Worm (Caenorhabditis elegans): Measurements from ENCODE around the gene cyp-32A1.

Gene cyp-32A1

DNA sequence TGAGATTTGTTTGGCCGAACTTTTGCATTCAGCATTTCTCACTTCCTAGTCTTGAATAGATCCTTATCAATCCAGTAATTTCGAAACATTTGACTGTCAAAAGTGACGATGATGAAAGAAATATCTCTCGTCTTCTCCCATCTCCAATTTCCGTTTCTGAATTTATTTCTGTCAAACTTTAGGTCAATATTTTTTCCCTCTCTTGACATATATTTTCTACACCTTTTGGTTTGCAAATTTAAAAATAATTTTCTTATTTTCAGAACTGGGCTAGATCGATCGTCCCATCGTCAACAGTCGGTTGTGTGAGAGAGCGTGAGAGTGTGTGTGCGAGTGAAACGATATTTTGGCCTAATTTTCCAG, 23.2 kb downstream of the cyp-32A1 start, which contains the start of gene xpo-1:
Gene xpo-1, plus strand, starts transcription at position 264 of the 363 bp plus-strand sequence.
- TF ChIP-seq tbx-8 (GFP tag; optimal IDR thresholded peaks at IDR 0.05) (no peak), nhr-2 (tag; optimal IDR thresholded peaks at IDR 0.05) (no peak), drap-1 (GFP tag; optimal IDR thresholded peaks at IDR 0.05) (no peak), ceh-83 (GFP tag; optimal IDR thresholded peaks at IDR 0.05) (no peak), flh-1 (GFP tag; optimal IDR thresholded peaks at IDR 0.05) (no peak), mep-1 (tag; optimal IDR thresholded peaks at IDR 0.05) (no peak)

DNA sequence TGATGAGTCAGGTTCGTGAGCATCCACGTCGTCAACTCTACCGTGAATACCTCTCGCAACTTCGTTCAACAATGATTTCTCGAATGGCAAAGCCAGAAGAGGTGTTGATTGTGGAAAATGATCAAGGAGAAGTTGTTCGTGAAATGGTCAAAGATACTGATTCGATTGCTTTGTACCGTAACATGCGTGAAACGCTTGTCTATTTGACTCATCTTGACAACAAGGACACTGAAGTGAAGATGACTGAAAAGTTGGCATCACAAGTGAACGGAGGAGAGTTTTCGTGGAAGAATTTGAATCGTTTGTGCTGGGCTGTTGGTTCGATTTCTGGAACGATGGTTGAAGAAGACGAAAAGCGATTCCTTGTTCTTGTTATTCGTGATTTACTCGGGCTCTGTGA, 25.0 kb downstream of the cyp-32A1 start:
- TF ChIP-seq mab-5 (tag; optimal IDR thresholded peaks at IDR 0.05) (no peak), blmp-1 (tag; optimal IDR thresholded peaks at IDR 0.05) (no peak), drap-1 (GFP tag; optimal IDR thresholded peaks at IDR 0.05) (no peak), sptf-1 (tag; optimal IDR thresholded peaks at IDR 0.05) (no peak), flh-1 (GFP tag; optimal IDR thresholded peaks at IDR 0.05) (no peak), M03D4.4 (tag; optimal IDR thresholded peaks at IDR 0.05) (no peak), hlh-1 (tag; optimal IDR thresholded peaks at IDR 0.05) (no peak)

DNA sequence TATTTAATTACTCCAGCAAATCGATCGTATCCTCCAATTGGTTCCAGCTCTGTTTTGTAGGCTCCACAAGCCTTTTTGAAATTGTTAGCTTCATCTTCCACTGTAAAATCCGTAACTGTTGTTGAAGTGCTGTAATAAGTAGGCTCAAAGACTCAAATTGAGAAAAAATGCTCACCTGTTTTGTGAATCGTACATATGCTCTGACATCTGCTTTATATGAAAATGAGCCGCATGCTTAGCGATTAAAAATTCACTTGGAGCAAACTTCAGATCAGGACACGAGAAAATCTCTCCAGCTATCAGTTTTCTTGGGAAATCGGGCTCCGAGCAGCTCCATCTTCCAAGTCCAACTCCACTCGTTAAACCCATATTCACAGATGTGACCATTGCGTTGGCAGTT, 26.8 kb downstream of the cyp-32A1 start:
- TF ChIP-seq mep-1 (tag; optimal IDR thresholded peaks at IDR 0.05) (no peak), sem-2 (GFP tag; optimal IDR thresholded peaks at IDR 0.05) (no peak), tbx-8 (GFP tag; optimal IDR thresholded peaks at IDR 0.05) (no peak), cnd-1 (tag; optimal IDR thresholded peaks at IDR 0.05) (no peak), unc-120 (tag; optimal IDR thresholded peaks at IDR 0.05; ENCODE audit: poor library complexity, severe bottlenecking) (no peak), ceh-83 (GFP tag; optimal IDR thresholded peaks at IDR 0.05) (no peak), bed-3 (GFP tag; optimal IDR thresholded peaks at IDR 0.05) (no peak), zip-8 (tag; optimal IDR thresholded peaks at IDR 0.05) (no peak), ham-2 (GFP tag; optimal IDR thresholded peaks at IDR 0.05) (no peak), lsy-2 (tag; optimal IDR thresholded peaks at IDR 0.05) (no peak), lin-32 (GFP tag; optimal IDR thresholded peaks at IDR 0.05) (no peak), elt-1 (tag; optimal IDR thresholded peaks at IDR 0.05; ENCODE audit: borderline replicate concordance, insufficient read depth) (no peak), sptf-1 (tag; optimal IDR thresholded peaks at IDR 0.05) (no peak), flh-1 (GFP tag; optimal IDR thresholded peaks at IDR 0.05) (no peak), ceh-43 (GFP tag; optimal IDR thresholded peaks at IDR 0.05) (no peak), ces-1 (GFP tag; optimal IDR thresholded peaks at IDR 0.05) (no peak), nhr-76 (tag; optimal IDR thresholded peaks at IDR 0.05) (no peak), hlh-1 (tag; optimal IDR thresholded peaks at IDR 0.05) (no peak)

DNA sequence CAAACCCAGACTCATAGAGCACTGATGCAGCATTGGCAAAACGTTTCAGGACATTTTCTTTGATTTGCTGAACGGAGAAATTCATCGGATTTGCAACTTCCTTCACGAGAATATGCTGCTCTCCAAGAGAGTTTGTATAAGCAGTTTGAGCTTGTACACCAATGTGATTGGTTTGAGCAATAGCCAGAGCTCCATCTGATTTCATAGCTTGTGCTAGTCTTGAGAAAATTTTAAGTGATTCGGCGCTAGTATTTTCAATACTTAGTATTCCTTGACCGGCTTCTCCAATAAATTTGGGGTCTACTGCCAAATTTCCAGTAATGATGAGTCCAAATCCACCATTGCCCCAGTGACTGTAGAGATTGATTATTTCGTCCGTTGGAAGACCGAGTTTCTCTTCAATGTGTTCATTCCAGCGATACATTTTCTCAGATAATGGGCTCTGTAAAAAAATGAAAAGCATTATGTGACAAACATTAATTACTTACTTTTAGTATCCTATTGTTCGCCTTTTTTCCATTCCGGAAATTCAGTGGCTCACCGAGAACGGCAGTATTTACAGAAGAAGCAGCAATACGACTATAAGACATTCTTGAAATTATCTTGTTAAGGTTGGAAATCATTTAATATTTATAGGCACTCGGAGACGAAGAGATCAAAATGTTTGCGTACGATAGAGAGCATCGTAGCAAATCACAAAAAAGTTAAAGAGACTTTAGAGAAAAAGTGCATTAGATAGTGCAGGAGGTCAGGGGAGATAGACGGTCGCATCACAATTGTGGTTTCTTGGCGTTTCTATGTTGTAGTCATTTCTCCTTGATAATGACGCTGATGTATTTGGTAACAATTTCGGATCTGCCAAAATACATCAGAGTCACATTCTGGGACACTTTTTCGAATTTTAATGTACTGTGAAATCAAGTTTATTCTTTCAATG, 28.0 kb downstream of the cyp-32A1 start, which contains the start of gene ZK742.3:
Gene ZK742.3, minus strand, starts transcription at position 593 of the 937 bp plus-strand sequence.
- TF ChIP-seq cnd-1 (tag; optimal IDR thresholded peaks at IDR 0.05) (no peak), lsy-2 (tag; optimal IDR thresholded peaks at IDR 0.05) (no peak)

DNA sequence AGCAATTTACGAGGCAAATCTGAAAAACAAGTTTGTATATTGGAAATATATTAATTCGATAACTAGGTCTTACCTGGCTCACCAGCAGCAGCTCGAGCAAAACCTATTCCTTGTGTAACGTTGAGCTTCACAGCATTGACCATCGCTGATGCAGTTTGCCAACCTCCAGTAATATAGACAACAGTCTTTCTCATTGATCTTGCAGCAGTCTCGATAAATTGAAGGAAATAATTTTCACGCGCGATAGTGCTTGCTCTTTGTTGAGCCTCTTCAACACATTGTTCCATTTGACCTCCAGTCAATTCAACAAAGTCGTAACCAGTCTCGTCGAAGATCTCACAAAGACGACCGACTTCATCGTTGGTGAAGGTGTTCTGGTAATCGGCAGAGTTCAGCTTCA, 29.0 kb downstream of the cyp-32A1 start:
- TF ChIP-seq ham-2 (GFP tag; optimal IDR thresholded peaks at IDR 0.05) (no peak), unc-62 (GFP tag; optimal IDR thresholded peaks at IDR 0.05) (no peak), nhr-12 (tag; optimal IDR thresholded peaks at IDR 0.05) (no peak), flh-1 (GFP tag; optimal IDR thresholded peaks at IDR 0.05) (no peak), nhr-2 (tag; optimal IDR thresholded peaks at IDR 0.05) (no peak), lsy-2 (tag; optimal IDR thresholded peaks at IDR 0.05) (no peak), pha-4 (tag; optimal IDR thresholded peaks at IDR 0.05) (no peak), hlh-1 (tag; optimal IDR thresholded peaks at IDR 0.05) (no peak), lin-32 (GFP tag; optimal IDR thresholded peaks at IDR 0.05) (no peak), drap-1 (GFP tag; optimal IDR thresholded peaks at IDR 0.05) (no peak), bed-3 (GFP tag; optimal IDR thresholded peaks at IDR 0.05) (no peak), tbx-8 (GFP tag; optimal IDR thresholded peaks at IDR 0.05) (no peak), zip-8 (tag; optimal IDR thresholded peaks at IDR 0.05) (no peak), nhr-237 (tag; optimal IDR thresholded peaks at IDR 0.05) (no peak)

DNA sequence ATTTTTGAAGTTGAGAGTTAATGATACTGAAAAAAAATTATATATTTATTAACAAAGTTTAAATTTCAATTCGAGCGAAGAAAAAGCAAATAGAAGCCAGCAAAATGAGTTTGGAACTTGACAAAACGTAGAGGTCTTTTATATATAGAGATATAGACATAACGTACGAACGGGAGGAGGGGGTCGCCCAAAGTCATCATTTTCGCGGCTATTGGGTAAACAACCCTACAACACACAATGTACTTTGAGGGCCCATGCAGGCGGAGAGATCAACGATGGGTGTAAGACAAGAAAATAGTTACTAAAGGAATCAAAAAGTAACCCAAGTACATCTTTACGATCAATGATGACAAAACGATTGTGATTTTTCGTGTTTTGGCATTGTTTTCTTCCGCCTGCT, 30.1 kb downstream of the cyp-32A1 start, which contains the start of gene ZK742.4:
Gene ZK742.4, minus strand, starts transcription at position 35 of the 400 bp plus-strand sequence.
- TF ChIP-seq pha-4 (tag; optimal IDR thresholded peaks at IDR 0.05) (peak; percentile 31), snpc-4 (tag; optimal IDR thresholded peaks at IDR 0.05) (no peak), ceh-39 (tag; optimal IDR thresholded peaks at IDR 0.05) (no peak), elt-1 (tag; optimal IDR thresholded peaks at IDR 0.05; ENCODE audit: borderline replicate concordance, insufficient read depth) (no peak)
